Fruit fly (Drosophila melanogaster) whole organism, embryonic: ENCODE results near the gene CG7519.

Experiments
- ATbp ChIP-seq: fragments of 200-800 bp; sonication (Bioruptor generic); optimal IDR thresholded peaks from 2 replicates; lab custom pipeline; 2017; ENCODE audit warnings: missing biosample characterization, mild to moderate bottlenecking, missing genetic modification characterization, missing genetic modification reagents
- Atf3 ChIP-seq: fragments of 200-800 bp; sonication (Bioruptor generic); optimal IDR thresholded peaks from 3 replicates; lab custom pipeline; 2016; ENCODE audit warnings: missing biosample characterization, missing genetic modification characterization
- Atf6 ChIP-seq: fragments of 200-800 bp; sonication (Bioruptor generic); IDR thresholded peaks from 2 replicates; pipeline ENCODE4 v1.3.6; 2022; ENCODE audit warnings: missing biosample characterization, missing genetic modification characterization
- CG10462 ChIP-seq: fragments of 200-800 bp; sonication (Bioruptor generic); optimal IDR thresholded peaks from 2 replicates; lab custom pipeline; 2016; ENCODE audit warnings: missing biosample characterization, missing genetic modification characterization
- CG10979 ChIP-seq: fragments of 200-800 bp; sonication (Bioruptor generic); optimal IDR thresholded peaks from 2 replicates; lab custom pipeline; 2018; ENCODE audit warnings: missing biosample characterization, mild to moderate bottlenecking, missing genetic modification characterization, moderate library complexity
- CG11247 ChIP-seq: fragments of 200-800 bp; sonication (Bioruptor generic); IDR thresholded peaks from 2 replicates; pipeline ENCODE4 v1.3.6; 2022; ENCODE audit warnings: missing biosample characterization, missing genetic modification characterization
- CG11560 ChIP-seq: fragments of 200-800 bp; sonication (Bioruptor generic); IDR thresholded peaks from 3 replicates; pipeline ENCODE4 v1.3.6; 2022; ENCODE audit warnings: missing biosample characterization, missing genetic modification characterization
- CG12219 ChIP-seq: fragments of 200-800 bp; sonication (Bioruptor generic); optimal IDR thresholded peaks from 3 replicates; lab custom pipeline; 2018; ENCODE audit warnings: missing biosample characterization, mild to moderate bottlenecking, missing genetic modification characterization
- CG12744 ChIP-seq: fragments of 200-800 bp; sonication (Bioruptor generic); optimal IDR thresholded peaks from 2 replicates; lab custom pipeline; 2016; ENCODE audit warnings: missing biosample characterization, missing genetic modification characterization
- CG14710 ChIP-seq: fragments of 200-800 bp; sonication (Bioruptor generic); optimal IDR thresholded peaks from 3 replicates; lab custom pipeline; 2019; ENCODE audit warnings: missing biosample characterization, mild to moderate bottlenecking, missing genetic modification characterization, moderate library complexity
- CG1603 ChIP-seq: fragments of 200-800 bp; sonication (Bioruptor generic); optimal IDR thresholded peaks from 2 replicates; lab custom pipeline; 2019; ENCODE audit warnings: missing biosample characterization, mild to moderate bottlenecking, missing genetic modification characterization, moderate library complexity
- CG18262 ChIP-seq: fragments of 200-800 bp; optimal IDR thresholded peaks from 3 replicates; lab custom pipeline; 2019; ENCODE audit warnings: missing biosample characterization, mild to moderate bottlenecking, missing genetic modification characterization, moderate library complexity
- CG2712 ChIP-seq: fragments of 200-800 bp; optimal IDR thresholded peaks from 3 replicates; lab custom pipeline; 2019; ENCODE audit warnings: missing biosample characterization, mild to moderate bottlenecking, missing genetic modification characterization, moderate library complexity
- CG31441 ChIP-seq: fragments of 200-800 bp; sonication (Bioruptor generic); IDR thresholded peaks from 2 replicates; pipeline ENCODE4 v1.3.6; 2022; ENCODE audit warnings: missing biosample characterization, missing genetic modification characterization
- CG3281 ChIP-seq: fragments of 200-800 bp; sonication (Bioruptor generic); optimal IDR thresholded peaks from 3 replicates; lab custom pipeline; 2017; ENCODE audit warnings: missing biosample characterization, mild to moderate bottlenecking, missing genetic modification characterization
- CG33557 ChIP-seq: fragments of 200-800 bp; sonication (Bioruptor generic); optimal IDR thresholded peaks from 2 replicates; lab custom pipeline; 2019; ENCODE audit warnings: missing biosample characterization, mild to moderate bottlenecking, missing genetic modification characterization, moderate library complexity
- CG4424 ChIP-seq: fragments of 200-800 bp; sonication (Bioruptor generic); optimal IDR thresholded peaks from 3 replicates; lab custom pipeline; 2016; ENCODE audit warnings: missing biosample characterization, missing genetic modification characterization
- CG5180 ChIP-seq: fragments of 200-800 bp; sonication (Bioruptor generic); optimal IDR thresholded peaks from 3 replicates; lab custom pipeline; 2017; ENCODE audit warnings: missing biosample characterization, missing genetic modification characterization, mild to moderate bottlenecking, moderate library complexity, missing genetic modification reagents
- Chrac-16 ChIP-seq: fragments of 200-800 bp; sonication (Bioruptor generic); optimal IDR thresholded peaks from 3 replicates; lab custom pipeline; 2016; ENCODE audit warnings: missing biosample characterization, missing genetic modification characterization
- D19A ChIP-seq: fragments of 200-800 bp; optimal IDR thresholded peaks from 3 replicates; lab custom pipeline; 2019; ENCODE audit warnings: missing biosample characterization, mild to moderate bottlenecking, missing genetic modification characterization, moderate library complexity
- Doc3 ChIP-seq: fragments of 200-800 bp; sonication (Bioruptor generic); IDR thresholded peaks from 3 replicates; pipeline ENCODE4 v1.3.6; 2022; ENCODE audit warnings: missing biosample characterization, missing genetic modification characterization; ENCODE audit not compliant: partially characterized antibody
- Gug ChIP-seq: fragments of 200-800 bp; sonication (Bioruptor generic); IDR thresholded peaks from 4 replicates; pipeline ENCODE4 v1.3.6; 2022; ENCODE audit warnings: missing biosample characterization, missing genetic modification characterization
- Nf-YB ChIP-seq: fragments of 200-800 bp; sonication (Bioruptor generic); optimal IDR thresholded peaks from 3 replicates; lab custom pipeline; 2019; ENCODE audit warnings: missing biosample characterization, mild to moderate bottlenecking, missing genetic modification characterization, moderate library complexity
- Pdp1 ChIP-seq, 2 experiments: fragments of 200-800 bp; sonication (Bioruptor generic); optimal IDR thresholded peaks; 3 replicates each; lab custom pipeline; 2016; ENCODE audit warnings: missing biosample characterization in 2 of 2, missing genetic modification characterization in 2 of 2, mild to moderate bottlenecking in 1 of 2, moderate library complexity in 1 of 2
- Rx ChIP-seq: fragments of 200-800 bp; sonication (Bioruptor generic); IDR thresholded peaks from 2 replicates; pipeline ENCODE4 v1.3.6; 2022; ENCODE audit warnings: missing biosample characterization, missing genetic modification characterization
- Stat92E ChIP-seq, 3 experiments: fragments of >200 bp in 2 of 3; fragments of 200-800 bp in 1 of 3; sonication (Bioruptor generic) in 1 of 3; optimal IDR thresholded peaks; 2 replicates each; lab custom pipeline; 2017 to 2019; ENCODE audit warnings: missing biosample characterization in 3 of 3, missing genetic modification characterization in 3 of 3, mild to moderate bottlenecking in 1 of 3, moderate library complexity in 1 of 3
- TFAM ChIP-seq: fragments of 200-800 bp; sonication (Bioruptor generic); optimal IDR thresholded peaks from 2 replicates; lab custom pipeline; 2017; ENCODE audit warnings: missing biosample characterization, missing genetic modification characterization, inconsistent platforms
- Tbp ChIP-seq: fragments of >200 bp; optimal IDR thresholded peaks from 2 replicates; lab custom pipeline; 2018; ENCODE audit warnings: missing biosample characterization, missing genetic modification characterization
- amos ChIP-seq: fragments of 200-800 bp; sonication (Bioruptor generic); IDR thresholded peaks from 2 replicates; pipeline ENCODE4 v1.3.6; 2022; ENCODE audit warnings: missing biosample characterization, missing genetic modification characterization; ENCODE audit not compliant: partially characterized antibody
- bbx ChIP-seq: fragments of 200-800 bp; sonication (Bioruptor generic); IDR thresholded peaks from 2 replicates; pipeline ENCODE4 v1.3.6; 2022; ENCODE audit warnings: missing biosample characterization, missing genetic modification characterization; ENCODE audit not compliant: partially characterized antibody
- chif ChIP-seq, 2 experiments: fragments of 200-800 bp; sonication (Bioruptor generic); optimal IDR thresholded peaks; 3 replicates each; lab custom pipeline; 2016; ENCODE audit warnings: missing biosample characterization in 2 of 2, missing genetic modification characterization in 2 of 2
- chinmo ChIP-seq: fragments of 200-800 bp; sonication (Bioruptor generic); IDR thresholded peaks from 4 replicates; pipeline ENCODE4 v1.3.6; 2022; ENCODE audit warnings: missing biosample characterization, missing genetic modification characterization; ENCODE audit not compliant: partially characterized antibody
- crc ChIP-seq: fragments of 200-800 bp; sonication (Bioruptor generic); optimal IDR thresholded peaks from 2 replicates; lab custom pipeline; 2016; ENCODE audit warnings: missing biosample characterization, missing genetic modification characterization
- crp ChIP-seq, 2 experiments: fragments of 200-800 bp; sonication (Bioruptor generic); optimal IDR thresholded peaks; 2 replicates in 1 of 2; 3 replicates in 1 of 2; lab custom pipeline; 2017; ENCODE audit warnings: missing biosample characterization in 2 of 2, missing genetic modification characterization in 2 of 2, mild to moderate bottlenecking in 1 of 2, moderate library complexity in 1 of 2
- esg ChIP-seq: fragments of 200-800 bp; sonication (Bioruptor generic); conservative IDR thresholded peaks from 2 replicates; pipeline ENCODE4 v1.3.6; 2022; ENCODE audit warnings: missing biosample characterization, missing genetic modification characterization
- fd64A ChIP-seq: fragments of 200-800 bp; sonication (Bioruptor generic); optimal IDR thresholded peaks from 3 replicates; lab custom pipeline; 2018; ENCODE audit warnings: missing biosample characterization, mild to moderate bottlenecking, missing genetic modification characterization
- gem ChIP-seq: fragments of 200-800 bp; sonication (Bioruptor generic); optimal IDR thresholded peaks from 2 replicates; lab custom pipeline; 2019; ENCODE audit warnings: missing biosample characterization, mild to moderate bottlenecking, missing genetic modification characterization, moderate library complexity
- grn ChIP-seq: fragments of 200-800 bp; sonication (Bioruptor generic); optimal IDR thresholded peaks from 3 replicates; lab custom pipeline; 2017; ENCODE audit warnings: missing biosample characterization, missing genetic modification characterization
- hkb ChIP-seq, 2 experiments: fragments of 200-800 bp in 1 of 2; fragments of >200 bp in 1 of 2; sonication (Bioruptor generic) in 1 of 2; IDR thresholded peaks in 1 of 2; optimal IDR thresholded peaks in 1 of 2; 2 replicates each; pipeline versions ENCODE4 v1.3.6 to Lab custom; 2017 to 2022; ENCODE audit warnings: missing biosample characterization in 1 of 2, missing genetic modification characterization in 1 of 2
- lola ChIP-seq, 3 experiments: fragments of >200 bp in 2 of 3; fragments of 200-800 bp in 1 of 3; sonication (Bioruptor generic) in 1 of 3; optimal IDR thresholded peaks; 2 replicates each; lab custom pipeline; 2017 to 2019; ENCODE audit warnings: missing biosample characterization in 3 of 3, missing genetic modification characterization in 3 of 3, mild to moderate bottlenecking in 1 of 3, moderate library complexity in 1 of 3
- pnt ChIP-seq: fragments of 200-800 bp; sonication (Bioruptor generic); optimal IDR thresholded peaks from 3 replicates; lab custom pipeline; 2016; ENCODE audit warnings: missing biosample characterization, missing genetic modification characterization
- ranshi ChIP-seq: fragments of 200-800 bp; sonication (Bioruptor generic); IDR thresholded peaks from 2 replicates; pipeline ENCODE4 v1.3.6; 2022; ENCODE audit warnings: missing biosample characterization, missing genetic modification characterization
- schlank ChIP-seq: fragments of 200-800 bp; sonication (Bioruptor generic); optimal IDR thresholded peaks from 2 replicates; lab custom pipeline; 2018; ENCODE audit warnings: missing biosample characterization, mild to moderate bottlenecking, missing genetic modification characterization
- sens ChIP-seq: fragments of 200-800 bp; sonication (Bioruptor generic); peaks from one replicate; lab custom pipeline; 2016; ENCODE audit warnings: missing biosample characterization, missing genetic modification characterization
- sima ChIP-seq: fragments of 200-800 bp; sonication (Bioruptor generic); optimal IDR thresholded peaks from 2 replicates; lab custom pipeline; 2016; ENCODE audit warnings: missing biosample characterization, missing genetic modification characterization
- sisA ChIP-seq: fragments of 200-800 bp; sonication (Bioruptor generic); IDR thresholded peaks from 2 replicates; pipeline ENCODE4 v1.3.6; 2022; ENCODE audit warnings: missing biosample characterization, missing genetic modification characterization
- toy ChIP-seq: fragments of 200-800 bp; sonication (Bioruptor generic); IDR thresholded peaks from 2 replicates; pipeline ENCODE4 v1.3.6; 2022; ENCODE audit warnings: missing biosample characterization, missing genetic modification characterization
- unpg ChIP-seq: fragments of 200-800 bp; sonication (Bioruptor generic); optimal IDR thresholded peaks from 3 replicates; lab custom pipeline; 2018; ENCODE audit warnings: missing biosample characterization, mild to moderate bottlenecking, missing genetic modification characterization, moderate library complexity
- vvl ChIP-seq: fragments of 200-800 bp; sonication (Bioruptor generic); IDR thresholded peaks from 2 replicates; pipeline ENCODE4 v1.3.6; 2022; ENCODE audit warnings: missing biosample characterization, missing genetic modification characterization

Gene CG7519

DNA sequence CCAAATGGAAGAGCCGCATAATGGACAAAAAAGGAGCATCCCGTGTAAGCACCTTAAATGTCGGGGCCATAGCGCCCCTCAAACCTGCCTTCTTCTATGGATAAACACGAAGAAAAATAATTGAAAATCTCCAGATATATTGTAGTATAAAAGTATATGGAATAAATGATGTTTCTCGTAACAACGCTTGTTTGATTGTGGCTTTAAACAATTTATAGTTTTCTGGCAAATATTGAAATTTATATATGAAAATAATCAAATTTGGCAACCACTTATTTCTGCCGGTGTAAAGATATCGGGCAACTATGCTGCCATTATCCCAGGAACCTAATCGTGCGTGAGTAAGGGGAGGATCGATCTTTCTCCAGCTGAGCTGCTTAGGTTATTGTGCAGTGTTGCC is 37.7 kb upstream of the CG7519 start (continued):
- no peak for TF ChIP-seq TFAM
- no peak for TF ChIP-seq sima
- no peak for TF ChIP-seq crp (GFP tag; optimal IDR thresholded peaks at IDR 0.05; lab: Kevin White, UChicago)
- TF ChIP-seq Tbp: no peak
- TF ChIP-seq CG4424 (GFP tag; lab: Kevin White, UChicago): no peak
- TF ChIP-seq amos (GFP tag; lab: Robert Waterston, UW): no peak
- peak in 1 of 3 experiments; percentile 17 for TF ChIP-seq lola (GFP tag; optimal IDR thresholded peaks at IDR 0.05; lab: Kevin White, UChicago)
- TF ChIP-seq grn (GFP tag; lab: Kevin White, UChicago): no peak
- TF ChIP-seq hkb (optimal IDR thresholded peaks at IDR 0.05; lab: Kevin White, UChicago): no peak
- TF ChIP-seq hkb (GFP tag; IDR thresholded peaks at IDR 0.05; lab: Robert Waterston, UW): no peak
- no peak for TF ChIP-seq D19A (tag; lab: Kevin White, UChicago)
- no peak for TF ChIP-seq schlank (tag; lab: Kevin White, UChicago)
- TF ChIP-seq Chrac-16 (GFP tag; lab: Kevin White, UChicago): no peak
- peak in 1 of 2 experiments; percentile 0 for TF ChIP-seq chif (GFP tag; optimal IDR thresholded peaks at IDR 0.05; lab: Kevin White, UChicago)
- no peak for TF ChIP-seq chinmo (GFP tag; lab: Robert Waterston, UW)
- TF ChIP-seq CG18262 (tag; lab: Kevin White, UChicago): peak; percentile 39
- TF ChIP-seq toy (GFP tag; lab: Robert Waterston, UW): no peak
- no peak for TF ChIP-seq CG12744 (GFP tag; lab: Kevin White, UChicago)
- no peak for TF ChIP-seq esg
- no peak for TF ChIP-seq Atf6 (GFP tag; lab: Robert Waterston, UW)
- TF ChIP-seq gem (tag; lab: Kevin White, UChicago): peak; percentile 39
- no peak for TF ChIP-seq CG33557
- TF ChIP-seq bbx: no peak
- no peak for TF ChIP-seq CG10462 (GFP tag; lab: Kevin White, UChicago)
- TF ChIP-seq CG10979: peak; percentile 41
- peak; percentile 23 for TF ChIP-seq CG14710 (tag; lab: Kevin White, UChicago)
- TF ChIP-seq CG2712 (tag; lab: Kevin White, UChicago): peak; percentile 38
- no peak for TF ChIP-seq sisA (GFP tag; lab: Robert Waterston, UW)
- no peak for TF ChIP-seq CG1603 (tag; lab: Kevin White, UChicago)
- TF ChIP-seq unpg (GFP tag; lab: Kevin White, UChicago): no peak
- TF ChIP-seq CG11560: no peak
- TF ChIP-seq Doc3: no peak
- TF ChIP-seq Gug (GFP tag; lab: Robert Waterston, UW): no peak
- peak; percentile 82 for TF ChIP-seq sens (GFP tag; lab: Kevin White, UChicago)
- no peak for TF ChIP-seq Rx (GFP tag; lab: Robert Waterston, UW)
- TF ChIP-seq vvl (GFP tag; lab: Robert Waterston, UW): no peak
- TF ChIP-seq ATbp (GFP tag; lab: Kevin White, UChicago): no peak
- TF ChIP-seq fd64A (GFP tag; lab: Kevin White, UChicago): no peak
- no peak for TF ChIP-seq CG31441 (GFP tag; lab: Robert Waterston, UW)
- TF ChIP-seq pnt: no peak
- TF ChIP-seq CG3281 (GFP tag; lab: Kevin White, UChicago): no peak
- TF ChIP-seq CG5180 (GFP tag; lab: Kevin White, UChicago): no peak
- no peak for TF ChIP-seq ranshi (GFP tag; lab: Robert Waterston, UW)
- TF ChIP-seq crc (GFP tag; lab: Kevin White, UChicago): no peak
- TF ChIP-seq Pdp1 (GFP tag; optimal IDR thresholded peaks at IDR 0.05; lab: Kevin White, UChicago): no peak
- TF ChIP-seq Atf3 (GFP tag; lab: Kevin White, UChicago): no peak
- no peak for TF ChIP-seq Stat92E (GFP tag; optimal IDR thresholded peaks at IDR 0.05; lab: Kevin White, UChicago)
- no peak for TF ChIP-seq CG12219 (GFP tag; lab: Kevin White, UChicago)
- TF ChIP-seq Nf-YB: no peak
- TF ChIP-seq CG11247 (GFP tag; lab: Robert Waterston, UW): no peak
